Fruit fly (Drosophila melanogaster): Measurements from ENCODE around the gene CG42798.

CG42798 gene

DNA sequence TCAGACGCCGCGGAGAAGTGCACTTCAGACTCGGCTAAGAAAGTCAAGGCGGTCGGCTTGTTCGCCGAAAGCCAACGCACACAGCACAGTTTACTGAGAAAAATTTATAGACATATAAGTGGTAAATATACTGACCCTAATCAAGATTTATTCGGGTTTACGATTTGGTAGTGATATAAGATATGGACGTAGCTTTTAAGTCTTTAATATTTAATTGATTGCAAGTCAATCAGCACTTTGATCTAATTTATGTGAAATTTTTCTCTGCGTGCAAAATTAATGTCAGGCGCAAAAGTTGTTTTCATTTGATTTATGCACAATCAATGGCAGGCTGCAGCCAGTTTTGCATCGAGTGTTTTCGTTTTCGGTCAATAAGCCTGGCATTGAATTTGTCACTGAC, 24.0 kb downstream of the CG42798 start (continued):
- TF ChIP-seq achi (GFP tag; optimal IDR thresholded peaks at IDR 0.05) (peak; percentile 19), CG34406 (GFP tag; optimal IDR thresholded peaks at IDR 0.05) (no peak), acj6 (GFP tag; optimal IDR thresholded peaks at IDR 0.05) (no peak), OdsH (GFP tag; optimal IDR thresholded peaks at IDR 0.05) (peak; percentile 37), pdm3 (GFP tag; optimal IDR thresholded peaks at IDR 0.05) (peak; percentile 42), Smox (GFP tag; optimal IDR thresholded peaks at IDR 0.05) (no peak), CG16779 (tag; optimal IDR thresholded peaks at IDR 0.05) (no peak), net (GFP tag; optimal IDR thresholded peaks at IDR 0.05) (peak; percentile 23)

dm6 chr3R:17433117-17433516, 26.6 kb downstream of the CG42798 start:
- TF ChIP-seq ss (GFP tag; optimal IDR thresholded peaks at IDR 0.05) = peak in 1 of 2 experiments; percentile 93
- TF ChIP-seq dac (GFP tag; optimal IDR thresholded peaks at IDR 0.05) = no peak
- no peak for TF ChIP-seq achi (GFP tag; optimal IDR thresholded peaks at IDR 0.05)

- TF ChIP-seq CG3032 (tag; optimal IDR thresholded peaks at IDR 0.05) (no peak), CG6808 (GFP tag; optimal IDR thresholded peaks at IDR 0.05) (no peak), CG6792 (GFP tag; optimal IDR thresholded peaks at IDR 0.05) (no peak), CG6276 (GFP tag; optimal IDR thresholded peaks at IDR 0.05) (no peak), cyc (GFP tag; optimal IDR thresholded peaks at IDR 0.05) (no peak), Hr39 (GFP tag; optimal IDR thresholded peaks at IDR 0.05) (no peak), lz (GFP tag; optimal IDR thresholded peaks at IDR 0.05) (no peak), Eip78C (GFP tag) (no peak), spab (GFP tag; optimal IDR thresholded peaks at IDR 0.05) (no peak), Eip75B (GFP tag; optimal IDR thresholded peaks at IDR 0.05) (no peak), pdm3 (GFP tag; optimal IDR thresholded peaks at IDR 0.05) (no peak), Blimp-1 (GFP tag; optimal IDR thresholded peaks at IDR 0.05) (no peak), CG11902 (GFP tag; optimal IDR thresholded peaks at IDR 0.05) (no peak), Ets96B (tag; optimal IDR thresholded peaks at IDR 0.05) (no peak), salr (GFP tag; optimal IDR thresholded peaks at IDR 0.05) (no peak), CG32006 (GFP tag; optimal IDR thresholded peaks at IDR 0.05) (no peak), Ets21C (GFP tag; optimal IDR thresholded peaks at IDR 0.05) (no peak), Lpt (GFP tag; optimal IDR thresholded peaks at IDR 0.05) (no peak), Hr4 (GFP tag; optimal IDR thresholded peaks at IDR 0.05) (no peak), CG9139 (GFP tag; optimal IDR thresholded peaks at IDR 0.05) (no peak)
Measured at dm6 chr3R:17434330-17434729, 27.9 kb downstream of the CG42798 start, which contains the start of gene CG44090. Gene CG44090 (minus strand): TSS chr3R:17434430.

- TF ChIP-seq Sox14 (GFP tag; optimal IDR thresholded peaks at IDR 0.05) = no peak
- no peak for TF ChIP-seq topi (GFP tag; optimal IDR thresholded peaks at IDR 0.05)
- TF ChIP-seq CG10631 (GFP tag; optimal IDR thresholded peaks at IDR 0.05) = no peak
- TF ChIP-seq Ets96B (tag; optimal IDR thresholded peaks at IDR 0.05) = no peak
Measured at dm6 chr3R:17440628-17441027, 34.1 kb downstream of the CG42798 start, which contains the start of gene CG14331. Gene CG14331 (minus strand): TSS chr3R:17440728.

DNA sequence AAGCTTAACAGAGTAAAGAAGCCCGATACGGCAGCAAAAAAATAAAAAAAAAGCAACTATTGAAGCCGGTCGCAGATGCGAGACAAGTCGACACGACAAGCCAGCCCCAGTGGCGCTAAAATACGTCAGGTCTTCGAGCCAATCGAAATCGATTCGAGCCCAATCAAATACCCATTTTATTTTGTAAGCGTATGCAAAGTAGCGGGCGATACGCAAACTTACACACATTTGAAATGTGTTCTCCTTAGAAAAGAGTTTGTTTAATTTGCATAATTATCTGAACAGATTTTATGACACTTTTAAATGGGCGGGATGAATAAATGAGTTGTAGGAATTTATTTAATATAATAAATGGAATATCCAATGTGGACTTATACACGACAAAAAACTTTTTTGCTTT, 41.1 kb downstream of the CG42798 start:
- TF ChIP-seq Blimp-1 (GFP tag; optimal IDR thresholded peaks at IDR 0.05) (no peak), fd85E (GFP tag; optimal IDR thresholded peaks at IDR 0.05) (no peak), Eip93F (GFP tag; optimal IDR thresholded peaks at IDR 0.05) (no peak), acj6 (GFP tag; optimal IDR thresholded peaks at IDR 0.05) (no peak), OdsH (GFP tag; optimal IDR thresholded peaks at IDR 0.05) (no peak), CG6792 (GFP tag; optimal IDR thresholded peaks at IDR 0.05) (no peak), pdm3 (GFP tag; optimal IDR thresholded peaks at IDR 0.05) (no peak), Eip78C (GFP tag) (no peak), net (GFP tag; optimal IDR thresholded peaks at IDR 0.05) (no peak), Hr39 (GFP tag; optimal IDR thresholded peaks at IDR 0.05) (no peak), vri (GFP tag; optimal IDR thresholded peaks at IDR 0.05) (no peak), cyc (GFP tag; optimal IDR thresholded peaks at IDR 0.05) (no peak)
